Comparison of ENCODE assay signal across 1 fruit fly cellular context in the genomic region with DNA sequence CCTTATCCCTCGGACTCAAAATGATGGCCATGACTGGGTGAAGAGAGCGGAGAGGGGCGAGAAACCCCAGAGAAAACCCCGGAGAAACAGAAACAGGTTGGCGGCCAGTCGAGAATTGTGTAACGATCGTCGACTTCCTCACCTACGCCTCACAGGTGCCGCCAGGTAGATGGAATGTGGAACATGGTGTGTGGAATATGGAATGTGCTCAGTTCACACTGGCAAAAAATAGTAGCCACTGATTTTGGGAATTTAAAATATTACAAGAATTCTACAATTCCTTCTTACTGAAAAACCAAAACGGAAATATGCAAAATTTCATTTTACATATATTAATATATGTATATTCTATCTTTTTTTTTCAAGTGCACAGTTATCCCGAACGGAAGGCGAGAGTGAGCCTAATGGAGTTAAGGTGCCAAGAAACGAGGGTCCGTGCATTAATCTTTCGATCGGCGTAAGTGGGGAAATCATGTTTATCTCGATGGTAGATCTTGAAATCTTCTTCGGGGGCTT.
TF ChIP-seq lines count a peak whose summit lies in the region.

No protein-coding gene starts in this region.

TF ChIP-seq in whole organism, embryonic, 481 proteins besides CTCF, POLR2A, EP300 and RAD21 (continued from another document and continues in another):
- peak; percentile 34 for TF ChIP-seq CG1647 (GFP tag; optimal IDR thresholded peaks at IDR 0.05; lab: Kevin White, UChicago)
- TF ChIP-seq CG15073 (GFP tag; optimal IDR thresholded peaks at IDR 0.05; lab: Kevin White, UChicago), result peak; percentile 30
- TF ChIP-seq abd-A (tag; optimal IDR thresholded peaks at IDR 0.05; lab: Kevin White, UChicago), result peak; percentile 58
- TF ChIP-seq Mad (GFP tag; optimal IDR thresholded peaks at IDR 0.05; lab: Kevin White, UChicago), result peak; percentile 46
- peak; percentile 39 for TF ChIP-seq CG7987 (GFP tag; optimal IDR thresholded peaks at IDR 0.05; lab: Kevin White, UChicago)
- TF ChIP-seq Hr3 (GFP tag; optimal IDR thresholded peaks at IDR 0.05; lab: Kevin White, UChicago), result peak; percentile 79
- peak; percentile 33 for TF ChIP-seq Nf-YC (tag; optimal IDR thresholded peaks at IDR 0.05; lab: Kevin White, UChicago)
- peak; percentile 85 for TF ChIP-seq D19A (tag; optimal IDR thresholded peaks at IDR 0.05; lab: Kevin White, UChicago)
- peak; percentile 51; the same call in 1 of the 2 replicates for TF ChIP-seq CG17612 (GFP tag; IDR thresholded peaks at IDR 0.05; lab: Robert Waterston, UW)
- peak; percentile 38 for TF ChIP-seq CG8281 (tag; optimal IDR thresholded peaks at IDR 0.05; lab: Kevin White, UChicago)
- peak; percentile 79 for TF ChIP-seq Six4 (GFP tag; optimal IDR thresholded peaks at IDR 0.05; lab: Kevin White, UChicago)
- TF ChIP-seq CG8765 (GFP tag; IDR thresholded peaks at IDR 0.05; lab: Robert Waterston, UW), result peak; percentile 90
- TF ChIP-seq pan (optimal IDR thresholded peaks at IDR 0.05; lab: Kevin White, UChicago), result no peak
- peak in 1 of 2 experiments; percentile 76 for TF ChIP-seq pan (GFP tag; optimal IDR thresholded peaks at IDR 0.05 in 1 of 2, IDR thresholded peaks at IDR 0.05 in 1 of 2)
- TF ChIP-seq CG10979 (tag; optimal IDR thresholded peaks at IDR 0.05; lab: Kevin White, UChicago), result peak; percentile 93
- peak; percentile 84 for TF ChIP-seq croc (GFP tag; conservative IDR thresholded peaks at IDR 0.05; lab: Robert Waterston, UW)
- peak; percentile 39 for TF ChIP-seq CG2116 (GFP tag; optimal IDR thresholded peaks at IDR 0.05; lab: Kevin White, UChicago)
- TF ChIP-seq zfh2 (GFP tag; optimal IDR thresholded peaks at IDR 0.05; lab: Kevin White, UChicago), result no peak
- peak; percentile 79 for TF ChIP-seq nerfin-1 (tag; optimal IDR thresholded peaks at IDR 0.05; lab: Kevin White, UChicago)
- TF ChIP-seq row (GFP tag; IDR thresholded peaks at IDR 0.05; lab: Robert Waterston, UW), result peak; percentile 82
- TF ChIP-seq CG8290 (GFP tag; optimal IDR thresholded peaks at IDR 0.05; lab: Kevin White, UChicago), result peak; percentile 72
- peak; percentile 0 to 74 for TF ChIP-seq CG8290 (tag; optimal IDR thresholded peaks at IDR 0.05; lab: Kevin White, UChicago)
- peak; percentile 40; the same call in 2 of the 3 replicates for TF ChIP-seq CG6791 (GFP tag; IDR thresholded peaks at IDR 0.05; lab: Robert Waterston, UW; ENCODE audit: partially characterized antibody)
- TF ChIP-seq CG12236 (GFP tag; optimal IDR thresholded peaks at IDR 0.05; lab: Kevin White, UChicago), result no peak
- no peak for TF ChIP-seq CG17912 (GFP tag; optimal IDR thresholded peaks at IDR 0.05; lab: Kevin White, UChicago)
- TF ChIP-seq ac (GFP tag; optimal IDR thresholded peaks at IDR 0.05; lab: Kevin White, UChicago), result peak; percentile 89
- peak; percentile 73 for TF ChIP-seq HLH3B (GFP tag; IDR thresholded peaks at IDR 0.05; lab: Robert Waterston, UW)
- TF ChIP-seq CG15479 (GFP tag; optimal IDR thresholded peaks at IDR 0.05; lab: Kevin White, UChicago), result peak; percentile 47
- peak; percentile 68 for TF ChIP-seq NFAT (GFP tag; IDR thresholded peaks at IDR 0.05; lab: Robert Waterston, UW)
- TF ChIP-seq CG11093 (GFP tag; IDR thresholded peaks at IDR 0.05; lab: Robert Waterston, UW), result peak; percentile 67; the same call in 2 of the 3 replicates
- peak; percentile 61 for TF ChIP-seq CG3847 (GFP tag; IDR thresholded peaks at IDR 0.05; lab: Robert Waterston, UW)
- peak; percentile 60 for TF ChIP-seq pfk (GFP tag; optimal IDR thresholded peaks at IDR 0.05; lab: Kevin White, UChicago)
- no peak for TF ChIP-seq Dref (GFP tag; IDR thresholded peaks at IDR 0.05; lab: Robert Waterston, UW)
- TF ChIP-seq CG13123 (GFP tag; optimal IDR thresholded peaks at IDR 0.05; lab: Kevin White, UChicago), result peak; percentile 67
- TF ChIP-seq Dp (GFP tag; optimal IDR thresholded peaks at IDR 0.05; lab: Kevin White, UChicago), result no peak
- peak; percentile 92 for TF ChIP-seq sens (GFP tag; lab: Kevin White, UChicago)
- no peak for TF ChIP-seq Dip3 (GFP tag; optimal IDR thresholded peaks at IDR 0.05; lab: Kevin White, UChicago)
- peak; percentile 82 for TF ChIP-seq ranshi (GFP tag; IDR thresholded peaks at IDR 0.05; lab: Robert Waterston, UW)
- peak; percentile 72 for TF ChIP-seq ttk (GFP tag; IDR thresholded peaks at IDR 0.05; lab: Robert Waterston, UW)
- peak; percentile 38 for TF ChIP-seq mam (GFP tag; optimal IDR thresholded peaks at IDR 0.05; lab: Kevin White, UChicago)
- no peak for TF ChIP-seq CG11398 (GFP tag; optimal IDR thresholded peaks at IDR 0.05; lab: Kevin White, UChicago)
- TF ChIP-seq ewg (GFP tag; optimal IDR thresholded peaks at IDR 0.05; lab: Kevin White, UChicago), result peak; percentile 46
- TF ChIP-seq CG14014 (GFP tag; IDR thresholded peaks at IDR 0.05; lab: Robert Waterston, UW), result peak; percentile 56; the same call in 1 of the 2 replicates
- TF ChIP-seq onecut (GFP tag; IDR thresholded peaks at IDR 0.05; lab: Robert Waterston, UW), result peak; percentile 80
- peak; percentile 38 for TF ChIP-seq Dad (GFP tag; optimal IDR thresholded peaks at IDR 0.05; lab: Kevin White, UChicago)
- TF ChIP-seq chif (GFP tag; optimal IDR thresholded peaks at IDR 0.05; lab: Kevin White, UChicago), result peak in 1 of 2 experiments; percentile 64
- TF ChIP-seq CG6813 (GFP tag; optimal IDR thresholded peaks at IDR 0.05; lab: Kevin White, UChicago), result peak; percentile 85
- no peak for TF ChIP-seq p53 (GFP tag; optimal IDR thresholded peaks at IDR 0.05; lab: Kevin White, UChicago)
- TF ChIP-seq hb (GFP tag; IDR thresholded peaks at IDR 0.05; lab: Robert Waterston, UW; ENCODE audit: partially characterized antibody), result no peak
- peak; percentile 60 for TF ChIP-seq CG15269 (tag; optimal IDR thresholded peaks at IDR 0.05; lab: Kevin White, UChicago)
- TF ChIP-seq h (optimal IDR thresholded peaks at IDR 0.05; lab: Kevin White, UChicago), result no peak
- peak; percentile 87 for TF ChIP-seq rib (GFP tag; IDR thresholded peaks at IDR 0.05; lab: Robert Waterston, UW)
- peak; percentile 72 for TF ChIP-seq CG17385 (GFP tag; optimal IDR thresholded peaks at IDR 0.05; lab: Kevin White, UChicago)
- TF ChIP-seq CG9876 (GFP tag; optimal IDR thresholded peaks at IDR 0.05; lab: Kevin White, UChicago), result no peak
- TF ChIP-seq lola (GFP tag; optimal IDR thresholded peaks at IDR 0.05; lab: Kevin White, UChicago), result peak in 1 of 3 experiments; percentile 96
- TF ChIP-seq B-H1 (GFP tag; IDR thresholded peaks at IDR 0.05; lab: Robert Waterston, UW), result peak; percentile 75
- TF ChIP-seq CG10654 (GFP tag; optimal IDR thresholded peaks at IDR 0.05; lab: Kevin White, UChicago), result peak; percentile 75
- peak; percentile 89 for TF ChIP-seq CG12391 (tag; optimal IDR thresholded peaks at IDR 0.05; lab: Kevin White, UChicago)
- no peak for TF ChIP-seq CG10321 (GFP tag; IDR thresholded peaks at IDR 0.05; lab: Robert Waterston, UW)
- TF ChIP-seq CG4424 (GFP tag; optimal IDR thresholded peaks at IDR 0.05; lab: Kevin White, UChicago), result peak; percentile 86
- TF ChIP-seq gcm (GFP tag; optimal IDR thresholded peaks at IDR 0.05; lab: Kevin White, UChicago), result peak; percentile 85
- TF ChIP-seq ab (GFP tag; optimal IDR thresholded peaks at IDR 0.05; lab: Kevin White, UChicago), result no peak
- TF ChIP-seq Blimp-1 (GFP tag; optimal IDR thresholded peaks at IDR 0.05; lab: Kevin White, UChicago), result peak; percentile 95
- peak; percentile 87 for TF ChIP-seq Ets65A (GFP tag; lab: Kevin White, UChicago)
- TF ChIP-seq CG6765 (GFP tag; optimal IDR thresholded peaks at IDR 0.05; lab: Kevin White, UChicago), result no peak
- TF ChIP-seq pzg (GFP tag; optimal IDR thresholded peaks at IDR 0.05; lab: Kevin White, UChicago), result no peak
- peak; percentile 91 for TF ChIP-seq CG31441 (GFP tag; IDR thresholded peaks at IDR 0.05; lab: Robert Waterston, UW)
- TF ChIP-seq tll (GFP tag; optimal IDR thresholded peaks at IDR 0.05; lab: Kevin White, UChicago), result no peak
- peak; percentile 47 for TF ChIP-seq vfl (GFP tag; optimal IDR thresholded peaks at IDR 0.05; lab: Kevin White, UChicago)
- TF ChIP-seq bab2 (GFP tag; optimal IDR thresholded peaks at IDR 0.05; lab: Kevin White, UChicago), result peak; percentile 29
- TF ChIP-seq ham (GFP tag; IDR thresholded peaks at IDR 0.05; lab: Robert Waterston, UW), result no peak
- peak; percentile 73; the same call in 1 of the 2 replicates for TF ChIP-seq Awh (GFP tag; IDR thresholded peaks at IDR 0.05; lab: Robert Waterston, UW)
- peak; percentile 77 for TF ChIP-seq Fer3 (tag; optimal IDR thresholded peaks at IDR 0.05; lab: Kevin White, UChicago)
- peak; percentile 24; the same call in 1 of the 3 replicates for TF ChIP-seq C15 (GFP tag; IDR thresholded peaks at IDR 0.05; lab: Robert Waterston, UW)
- TF ChIP-seq NfI (GFP tag; optimal IDR thresholded peaks at IDR 0.05; lab: Kevin White, UChicago), result peak; percentile 65
- peak; percentile 40 for TF ChIP-seq CG17802 (tag; optimal IDR thresholded peaks at IDR 0.05; lab: Kevin White, UChicago)
- TF ChIP-seq CG12155 (GFP tag; optimal IDR thresholded peaks at IDR 0.05; lab: Kevin White, UChicago), result peak; percentile 69
- TF ChIP-seq CG8388 (GFP tag; optimal IDR thresholded peaks at IDR 0.05; lab: Kevin White, UChicago), result peak; percentile 82
- peak; percentile 90 for TF ChIP-seq Spps (tag; optimal IDR thresholded peaks at IDR 0.05; lab: Kevin White, UChicago)
- TF ChIP-seq gro (GFP tag; optimal IDR thresholded peaks at IDR 0.05; lab: Kevin White, UChicago), result no peak
- TF ChIP-seq CG9932 (GFP tag; IDR thresholded peaks at IDR 0.05; lab: Robert Waterston, UW), result peak; percentile 78
- peak; percentile 77 for TF ChIP-seq tio (GFP tag; optimal IDR thresholded peaks at IDR 0.05; lab: Kevin White, UChicago)
- TF ChIP-seq peb (GFP tag; IDR thresholded peaks at IDR 0.05; lab: Robert Waterston, UW), result peak; percentile 68
- TF ChIP-seq CG10565 (GFP tag; optimal IDR thresholded peaks at IDR 0.05; lab: Kevin White, UChicago), result no peak
- peak in 1 of 3 experiments; percentile 85 for TF ChIP-seq Stat92E (GFP tag; optimal IDR thresholded peaks at IDR 0.05; lab: Kevin White, UChicago)
- no peak for TF ChIP-seq bigmax (GFP tag; optimal IDR thresholded peaks at IDR 0.05; lab: Kevin White, UChicago)
- TF ChIP-seq fd3F (GFP tag; optimal IDR thresholded peaks at IDR 0.05; lab: Kevin White, UChicago), result peak; percentile 25
- TF ChIP-seq jumu (GFP tag; optimal IDR thresholded peaks at IDR 0.05; lab: Kevin White, UChicago), result peak; percentile 37
- TF ChIP-seq luna (GFP tag; optimal IDR thresholded peaks at IDR 0.05; lab: Kevin White, UChicago), result no peak
- 0 out of 3 replicates have a peak, but pooled peaks have one; percentile 58 for TF ChIP-seq CG11560 (tag; IDR thresholded peaks at IDR 0.05; lab: Robert Waterston, UW)
- peak; percentile 75 for TF ChIP-seq tgo (GFP tag; IDR thresholded peaks at IDR 0.05; lab: Robert Waterston, UW)
- no peak for TF ChIP-seq CG43689 (GFP tag; IDR thresholded peaks at IDR 0.05; lab: Robert Waterston, UW)
- no peak for TF ChIP-seq gcm2 (GFP tag; optimal IDR thresholded peaks at IDR 0.05; lab: Kevin White, UChicago)
- TF ChIP-seq nom (GFP tag; optimal IDR thresholded peaks at IDR 0.05; lab: Kevin White, UChicago), result peak; percentile 81
- TF ChIP-seq CG33557 (GFP tag; optimal IDR thresholded peaks at IDR 0.05; lab: Kevin White, UChicago), result peak; percentile 97
- no peak for TF ChIP-seq Scr (GFP tag; IDR thresholded peaks at IDR 0.05; lab: Robert Waterston, UW; ENCODE audit: partially characterized antibody)
- peak; percentile 63 for TF ChIP-seq H2.0 (GFP tag; IDR thresholded peaks at IDR 0.05; lab: Robert Waterston, UW)
- peak; percentile 73 for TF ChIP-seq Atf6 (GFP tag; IDR thresholded peaks at IDR 0.05; lab: Robert Waterston, UW)
- TF ChIP-seq ERR (GFP tag; optimal IDR thresholded peaks at IDR 0.05; lab: Kevin White, UChicago), result no peak
- no peak for TF ChIP-seq Myb (GFP tag; optimal IDR thresholded peaks at IDR 0.05; lab: Kevin White, UChicago)
- peak; percentile 78 for TF ChIP-seq E2f1 (GFP tag; IDR thresholded peaks at IDR 0.05; lab: Robert Waterston, UW)
- TF ChIP-seq CG6654 (GFP tag; optimal IDR thresholded peaks at IDR 0.05; lab: Kevin White, UChicago), result peak; percentile 28
- peak; percentile 48 for TF ChIP-seq Fer2 (tag; optimal IDR thresholded peaks at IDR 0.05; lab: Kevin White, UChicago)
- TF ChIP-seq dati (GFP tag; IDR thresholded peaks at IDR 0.05; lab: Robert Waterston, UW), result no peak
- peak; percentile 60 for TF ChIP-seq CG9437 (GFP tag; optimal IDR thresholded peaks at IDR 0.05; lab: Kevin White, UChicago)
- TF ChIP-seq CG3995 (GFP tag; optimal IDR thresholded peaks at IDR 0.05; lab: Kevin White, UChicago), result no peak
- TF ChIP-seq CG3163 (GFP tag; optimal IDR thresholded peaks at IDR 0.05; lab: Kevin White, UChicago), result no peak
- TF ChIP-seq gsb-n (tag; optimal IDR thresholded peaks at IDR 0.05; lab: Kevin White, UChicago), result peak; percentile 94
- TF ChIP-seq kni (GFP tag; optimal IDR thresholded peaks at IDR 0.05; lab: Kevin White, UChicago), result peak; percentile 92
- TF ChIP-seq nerfin-2 (GFP tag; IDR thresholded peaks at IDR 0.05; lab: Robert Waterston, UW; ENCODE audit: partially characterized antibody), result no peak
- peak; percentile 79 for TF ChIP-seq CG11247 (GFP tag; IDR thresholded peaks at IDR 0.05; lab: Robert Waterston, UW)
- no peak for TF ChIP-seq sc (optimal IDR thresholded peaks at IDR 0.05; lab: Kevin White, UChicago)
- TF ChIP-seq sc (GFP tag; optimal IDR thresholded peaks at IDR 0.05; lab: Kevin White, UChicago), result peak; percentile 73
- peak; percentile 65 for TF ChIP-seq Taf1 (GFP tag; IDR thresholded peaks at IDR 0.05; lab: Robert Waterston, UW)
- TF ChIP-seq jing (GFP tag; optimal IDR thresholded peaks at IDR 0.05; lab: Kevin White, UChicago), result peak; percentile 50
- peak; percentile 89 for TF ChIP-seq fd102C (GFP tag; optimal IDR thresholded peaks at IDR 0.05; lab: Kevin White, UChicago)
- no peak for TF ChIP-seq Dip2 (GFP tag; IDR thresholded peaks at IDR 0.05; lab: Robert Waterston, UW)
- peak; percentile 78 for TF ChIP-seq bcd (GFP tag; optimal IDR thresholded peaks at IDR 0.05; lab: Kevin White, UChicago)
- no peak for TF ChIP-seq prd (optimal IDR thresholded peaks at IDR 0.05; lab: Kevin White, UChicago)
- TF ChIP-seq prd (GFP tag; IDR thresholded peaks at IDR 0.05; lab: Robert Waterston, UW), result peak; percentile 90
- TF ChIP-seq CG30431 (GFP tag; optimal IDR thresholded peaks at IDR 0.05; lab: Kevin White, UChicago), result peak; percentile 81
- TF ChIP-seq br (optimal IDR thresholded peaks at IDR 0.05; lab: Kevin White, UChicago), result no peak
- no peak for TF ChIP-seq unc-4 (GFP tag; IDR thresholded peaks at IDR 0.05; lab: Robert Waterston, UW; ENCODE audit: partially characterized antibody)
- peak; percentile 95 for TF ChIP-seq zen (tag; optimal IDR thresholded peaks at IDR 0.05; lab: Kevin White, UChicago)
- TF ChIP-seq Dbx (GFP tag; IDR thresholded peaks at IDR 0.05; lab: Robert Waterston, UW), result peak; percentile 85
- peak; percentile 88 for TF ChIP-seq nmo (GFP tag; optimal IDR thresholded peaks at IDR 0.05; lab: Kevin White, UChicago)
